Worm (Caenorhabditis elegans) whole organism, L2 larva: ENCODE results near the gene zgpa-1.

Experiments used
- C34F6.9 ChIP-seq: fragments of 150-350 bp; optimal IDR thresholded peaks from 2 replicates; lab custom pipeline; 2014; ENCODE audit warnings: missing biosample characterization, missing genetic modification characterization
- F13H6.1 ChIP-seq: sonication (generic microtip); optimal IDR thresholded peaks from 2 replicates; lab custom pipeline; 2016; ENCODE audit warnings: missing genetic modification characterization, missing compliant biosample characterization
- R02D3.7 ChIP-seq: fragments of 150-350 bp; optimal IDR thresholded peaks from 2 replicates; lab custom pipeline; 2014; ENCODE audit warnings: missing biosample characterization, missing genetic modification characterization
- ZK546.5 ChIP-seq: sonication (generic microtip); optimal IDR thresholded peaks from 2 replicates; lab custom pipeline; 2017; ENCODE audit warnings: missing biosample characterization, missing genetic modification characterization
- alr-1 ChIP-seq: fragments of 150-350 bp; optimal IDR thresholded peaks from 2 replicates; lab custom pipeline; 2014; ENCODE audit warnings: missing biosample characterization, missing genetic modification characterization
- blmp-1 ChIP-seq: sonication (generic microtip); optimal IDR thresholded peaks from 2 replicates; lab custom pipeline; 2017; ENCODE audit warnings: missing genetic modification characterization, mild to moderate bottlenecking, missing compliant biosample characterization, antibody characterized with exemption, moderate library complexity; ENCODE audit not compliant: insufficient read depth
- ceh-82 ChIP-seq: fragments of 150-350 bp; optimal IDR thresholded peaks from 2 replicates; lab custom pipeline; 2014; ENCODE audit warnings: missing biosample characterization, missing genetic modification characterization
- crh-2 ChIP-seq: sonication (generic microtip); optimal IDR thresholded peaks from 2 replicates; lab custom pipeline; 2017; ENCODE audit warnings: missing biosample characterization, missing genetic modification characterization
- dmd-4 ChIP-seq: sonication (generic microtip); optimal IDR thresholded peaks from 2 replicates; lab custom pipeline; 2017; ENCODE audit warnings: missing biosample characterization, missing genetic modification characterization
- egl-27 ChIP-seq: sonication (generic microtip); optimal IDR thresholded peaks from 3 replicates; lab custom pipeline; 2017; ENCODE audit warnings: missing biosample characterization, missing genetic modification reagents, missing genetic modification characterization
- elt-1 ChIP-seq: fragments of 150-350 bp; optimal IDR thresholded peaks from 2 replicates; lab custom pipeline; 2014; ENCODE audit warnings: missing biosample characterization, missing genetic modification characterization
- elt-3 ChIP-seq: sonication (generic microtip); optimal IDR thresholded peaks from 2 replicates; lab custom pipeline; 2017; ENCODE audit warnings: missing biosample characterization, missing genetic modification characterization
- fos-1 ChIP-seq: fragments of 150-350 bp; optimal IDR thresholded peaks from 2 replicates; lab custom pipeline; 2014; ENCODE audit warnings: missing biosample characterization, missing genetic modification characterization
- lin-13 ChIP-seq: fragments of 150-350 bp; optimal IDR thresholded peaks from 2 replicates; lab custom pipeline; 2014; ENCODE audit warnings: missing biosample characterization, missing genetic modification reagents, missing genetic modification characterization
- lsy-2 ChIP-seq, 2 experiments: fragments of 150-350 bp in 1 of 2; sonication (generic microtip) in 1 of 2; optimal IDR thresholded peaks; 2 replicates each; lab custom pipeline; 2014 to 2017; ENCODE audit warnings: missing biosample characterization in 2 of 2, missing genetic modification characterization in 2 of 2
- mab-5 ChIP-seq: fragments of 150-350 bp; optimal IDR thresholded peaks from 2 replicates; lab custom pipeline; 2014; ENCODE audit warnings: missing biosample characterization, missing genetic modification characterization
- nhr-10 ChIP-seq: sonication (generic microtip); optimal IDR thresholded peaks from 2 replicates; lab custom pipeline; 2017; ENCODE audit warnings: missing biosample characterization, missing genetic modification characterization
- nhr-11 ChIP-seq: fragments of 150-350 bp; optimal IDR thresholded peaks from 2 replicates; lab custom pipeline; 2014; ENCODE audit warnings: missing biosample characterization, missing genetic modification characterization
- nhr-12 ChIP-seq: fragments of 150-350 bp; optimal IDR thresholded peaks from 2 replicates; lab custom pipeline; 2014; ENCODE audit warnings: missing biosample characterization, missing genetic modification characterization
- nhr-129 ChIP-seq: fragments of 150-350 bp; optimal IDR thresholded peaks from 2 replicates; lab custom pipeline; 2014; ENCODE audit warnings: missing biosample characterization, missing genetic modification characterization
- nhr-23 ChIP-seq: fragments of 150-350 bp; optimal IDR thresholded peaks from 2 replicates; lab custom pipeline; 2014; ENCODE audit warnings: missing biosample characterization, missing genetic modification reagents, missing genetic modification characterization
- nhr-237 ChIP-seq: fragments of 150-350 bp; optimal IDR thresholded peaks from 2 replicates; lab custom pipeline; 2014; ENCODE audit warnings: missing biosample characterization, missing genetic modification characterization
- nhr-25 ChIP-seq: fragments of 150-350 bp; sonication (generic microtip); optimal IDR thresholded peaks from 3 replicates; lab custom pipeline; 2014; ENCODE audit warnings: missing biosample characterization, missing genetic modification characterization
- nhr-6 ChIP-seq: fragments of 150-350 bp; optimal IDR thresholded peaks from 2 replicates; lab custom pipeline; 2014; ENCODE audit warnings: missing biosample characterization, missing genetic modification characterization
- nhr-77 ChIP-seq: fragments of 150-350 bp; optimal IDR thresholded peaks from 2 replicates; lab custom pipeline; 2014; ENCODE audit warnings: missing biosample characterization, missing genetic modification characterization
- peb-1 ChIP-seq: fragments of 150-350 bp; optimal IDR thresholded peaks from 2 replicates; lab custom pipeline; 2014; ENCODE audit warnings: missing biosample characterization, missing genetic modification characterization
- skn-1 ChIP-seq: sonication (generic microtip); optimal IDR thresholded peaks from 2 replicates; lab custom pipeline; 2017; ENCODE audit warnings: missing biosample characterization, missing genetic modification characterization
- sma-3 ChIP-seq: sonication (generic microtip); optimal IDR thresholded peaks from 2 replicates; lab custom pipeline; 2016; ENCODE audit warnings: missing genetic modification reagents, missing genetic modification characterization, missing compliant biosample characterization
- sma-9 ChIP-seq, 2 experiments: fragments of 150-350 bp in 1 of 2; sonication (generic microtip) in 1 of 2; optimal IDR thresholded peaks; 2 replicates each; lab custom pipeline; 2014 to 2016; ENCODE audit warnings: missing genetic modification characterization in 2 of 2, mild to moderate bottlenecking in 1 of 2, missing biosample characterization in 1 of 2, missing compliant biosample characterization in 1 of 2, missing genetic modification reagents in 1 of 2, moderate library complexity in 1 of 2
- snpc-4 ChIP-seq: fragments of 150-350 bp; optimal IDR thresholded peaks from 2 replicates; lab custom pipeline; 2014; ENCODE audit warnings: missing biosample characterization, missing genetic modification characterization
- unc-39 ChIP-seq: fragments of 150-350 bp; optimal IDR thresholded peaks from 2 replicates; lab custom pipeline; 2014; ENCODE audit warnings: missing biosample characterization, missing genetic modification characterization
- unc-55 ChIP-seq: fragments of 150-350 bp; sonication (generic microtip); optimal IDR thresholded peaks from 3 replicates; lab custom pipeline; 2014; ENCODE audit warnings: missing biosample characterization, missing genetic modification reagents, missing genetic modification characterization
- zag-1 ChIP-seq: fragments of 150-350 bp; optimal IDR thresholded peaks from 2 replicates; lab custom pipeline; 2014; ENCODE audit warnings: missing biosample characterization, missing genetic modification characterization
- ztf-1 ChIP-seq: fragments of 200-800 bp; sonication (Bioruptor generic); conservative IDR thresholded peaks from 2 replicates; pipeline ENCODE4 v1.3.6; 2022; ENCODE audit warnings: missing genetic modification characterization, missing compliant biosample characterization
- ztf-11 ChIP-seq: sonication (generic microtip); optimal IDR thresholded peaks from 2 replicates; lab custom pipeline; 2017; ENCODE audit warnings: missing biosample characterization, missing genetic modification characterization
- ztf-4 ChIP-seq: fragments of 150-350 bp; optimal IDR thresholded peaks from 2 replicates; lab custom pipeline; 2014; ENCODE audit warnings: missing biosample characterization, missing genetic modification characterization

zgpa-1 gene

DNA sequence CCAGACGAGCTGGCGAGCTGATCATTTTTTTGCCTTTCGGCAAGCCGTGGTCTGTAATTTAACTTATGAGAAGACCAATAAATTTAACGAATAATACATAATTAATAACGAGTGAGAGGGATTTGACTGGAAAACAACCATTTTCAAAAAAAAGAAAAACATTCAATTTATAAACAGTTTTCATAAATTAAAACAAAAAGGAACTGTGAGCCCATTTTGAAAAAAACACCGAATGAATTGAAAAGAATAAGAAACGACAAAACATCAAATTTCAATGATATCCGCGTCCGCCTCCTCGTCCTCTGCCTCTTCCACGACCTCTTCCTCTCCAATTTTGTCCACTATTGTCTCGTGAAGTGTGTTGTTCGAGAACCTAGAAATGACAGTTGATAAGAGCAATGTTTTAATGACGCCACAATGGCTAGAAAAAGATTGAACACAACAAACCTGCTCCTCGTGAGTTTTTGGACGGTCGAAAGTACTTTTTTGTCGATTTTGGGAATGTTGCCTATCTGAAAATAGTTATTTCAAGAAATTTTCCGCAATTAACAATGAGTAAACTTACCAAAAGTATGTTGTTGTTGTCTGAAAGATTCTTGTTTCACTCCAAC lies 28.7 kb downstream of the zgpa-1 start, which contains the start of gene tag-321:
TSS of gene tag-321 (minus strand) at position 51 of the 611 bp plus-strand sequence.
- TF ChIP-seq nhr-12 (no peak), unc-39 (tag; lab: Kevin White, UChicago) (no peak), nhr-129 (no peak), nhr-25 (no peak), fos-1 (peak; percentile 26), lin-13 (GFP tag; lab: Kevin White, UChicago) (no peak), egl-27 (tag; lab: Kevin White, UChicago) (no peak), nhr-10 (tag; lab: Kevin White, UChicago) (no peak), elt-1 (no peak), sma-9 (GFP tag; optimal IDR thresholded peaks at IDR 0.05; lab: Kevin White, UChicago) (peak; percentile 18), sma-9 (tag; optimal IDR thresholded peaks at IDR 0.05; lab: Kevin White, UChicago) (no peak)

DNA sequence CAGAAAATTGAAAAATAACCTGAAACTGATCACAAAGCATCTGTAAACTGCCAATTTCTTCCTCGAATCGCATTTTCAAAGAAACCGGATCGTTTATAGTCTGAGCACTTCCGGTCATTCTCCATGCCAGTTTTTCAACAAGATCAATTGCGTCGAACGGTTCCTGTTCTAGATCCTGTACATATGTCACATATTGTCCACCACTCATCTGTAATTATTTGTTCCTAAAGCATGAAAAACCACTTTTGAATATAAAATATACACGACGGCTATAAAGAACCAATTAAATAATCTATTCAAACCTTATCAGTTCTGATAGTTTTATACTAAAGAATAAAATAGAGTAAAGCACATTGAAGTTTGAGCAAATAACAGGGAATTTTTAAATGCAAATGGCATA lies 30.3 kb downstream of the zgpa-1 start, which contains the start of gene sec-10:
TSS of gene sec-10 (minus strand) at position 208 of the 400 bp plus-strand sequence.
- TF ChIP-seq fos-1 (peak; percentile 17), nhr-12 (no peak), nhr-25 (no peak)
- TF ChIP-seq, all 48 proteins: peak for 1

DNA sequence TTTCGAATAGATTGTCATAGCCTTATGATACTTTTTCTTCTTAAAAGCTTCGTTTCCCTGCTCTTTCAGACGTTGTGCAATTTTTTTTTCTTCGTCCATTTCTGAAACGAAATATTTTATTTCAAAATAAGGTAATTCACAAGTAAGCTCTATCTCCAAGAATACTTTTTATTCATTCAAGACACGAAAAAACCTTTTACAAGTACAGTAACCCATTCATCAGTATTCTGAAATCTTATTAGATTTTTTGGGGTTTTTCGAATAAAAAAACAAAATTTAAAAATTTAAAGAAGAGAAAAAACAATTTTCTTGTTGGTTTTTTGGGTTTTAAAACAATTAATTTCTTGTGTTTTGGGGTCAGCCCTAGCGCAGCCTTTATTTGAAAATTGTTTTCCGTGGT lies 33.7 kb downstream of the zgpa-1 start, which contains the start of gene rpap-3:
TSS of gene rpap-3 (minus strand) at position 101 of the 400 bp plus-strand sequence.
- no peak for TF ChIP-seq elt-1
- TF ChIP-seq nhr-237 (tag; lab: Kevin White, UChicago): no peak
- no peak for TF ChIP-seq R02D3.7 (tag; lab: Kevin White, UChicago)
- no peak for TF ChIP-seq zag-1 (tag; lab: Kevin White, UChicago)
- TF ChIP-seq ztf-4: no peak
- TF ChIP-seq nhr-77: no peak
- no peak for TF ChIP-seq ceh-82 (tag; lab: Kevin White, UChicago)
- TF ChIP-seq unc-55: no peak
- no peak for TF ChIP-seq mab-5 (tag; lab: Kevin White, UChicago)
- no peak for TF ChIP-seq dmd-4
- TF ChIP-seq crh-2: no peak
- no peak for TF ChIP-seq nhr-6 (tag; lab: Kevin White, UChicago)
- no peak for TF ChIP-seq lin-13 (GFP tag; lab: Kevin White, UChicago)
- no peak for TF ChIP-seq alr-1 (tag; lab: Kevin White, UChicago)
- TF ChIP-seq nhr-10 (tag; lab: Kevin White, UChicago): no peak
- no peak for TF ChIP-seq F13H6.1 (tag; lab: Kevin White, UChicago)
- TF ChIP-seq unc-39 (tag; lab: Kevin White, UChicago): no peak
- TF ChIP-seq C34F6.9 (tag; lab: Kevin White, UChicago): no peak
- TF ChIP-seq skn-1 (tag; lab: Kevin White, UChicago): no peak
- TF ChIP-seq, all 48 proteins: peak for 0

DNA sequence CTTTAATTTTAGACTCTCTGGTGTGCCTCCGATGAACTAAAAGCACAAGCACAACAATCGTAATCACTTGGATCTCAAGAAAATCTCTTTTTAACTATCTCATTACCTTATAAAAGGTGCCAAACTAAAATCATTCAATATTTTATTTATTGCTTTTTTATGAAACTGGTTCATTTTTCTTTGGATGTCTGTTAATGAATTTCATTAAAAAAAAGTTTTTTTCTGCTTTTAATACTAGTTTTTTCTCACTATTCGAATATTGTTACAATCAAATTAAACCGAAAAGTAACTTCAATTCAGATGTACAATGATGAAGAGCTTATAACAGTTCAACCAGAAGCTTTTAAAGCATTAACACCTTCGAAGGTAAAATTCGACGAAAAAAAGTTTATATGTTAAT lies 36.9 kb downstream of the zgpa-1 start, which contains the start of gene swd-2.1:
TSS of gene swd-2.1 (plus strand) at position 301 of the 400 bp plus-strand sequence.
- no peak for TF ChIP-seq unc-39 (tag; lab: Kevin White, UChicago)

DNA sequence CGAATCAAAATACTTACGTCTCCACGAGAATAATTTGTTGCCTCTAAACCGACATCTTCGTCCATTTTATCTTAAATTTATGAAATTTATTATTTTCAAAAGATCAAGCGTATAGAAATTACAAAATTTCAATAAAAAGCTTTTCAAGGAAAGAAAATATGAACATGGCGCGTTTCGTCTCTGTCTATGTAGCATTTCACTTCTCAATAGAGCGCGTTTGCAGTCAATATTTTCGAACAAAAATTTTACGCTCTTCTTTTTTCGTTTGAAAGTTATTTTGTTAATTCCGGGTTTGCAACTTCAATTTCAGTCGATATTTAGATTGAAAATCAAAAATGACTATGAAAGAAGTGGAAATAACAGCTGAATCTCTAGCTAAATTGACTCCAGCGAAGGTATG lies 38.4 kb downstream of the zgpa-1 start, which contains the start of the genes hcf-1 and swd-2.2:
TSS of gene hcf-1 (minus strand) at position 70 of the 400 bp plus-strand sequence.
TSS of gene swd-2.2 (plus strand) at position 206 of the 400 bp plus-strand sequence.
- TF ChIP-seq nhr-11: no peak
- peak in 1 of 2 experiments; percentile 63 for TF ChIP-seq lsy-2 (tag; optimal IDR thresholded peaks at IDR 0.05; lab: Kevin White, UChicago)
- no peak for TF ChIP-seq mab-5 (tag; lab: Kevin White, UChicago)
- TF ChIP-seq snpc-4 (tag; lab: Kevin White, UChicago): no peak
- TF ChIP-seq crh-2: peak; percentile 17
- peak; percentile 73 for TF ChIP-seq C34F6.9 (tag; lab: Kevin White, UChicago)
- TF ChIP-seq ZK546.5: no peak
- TF ChIP-seq elt-3 (tag; lab: Kevin White, UChicago): no peak
- TF ChIP-seq nhr-129: peak; percentile 4
- no peak for TF ChIP-seq dmd-4
- TF ChIP-seq ztf-11 (tag; lab: Kevin White, UChicago): no peak
- TF ChIP-seq unc-55: peak; percentile 67
- TF ChIP-seq nhr-12: no peak
- TF ChIP-seq ztf-1 (GFP tag; lab: Robert Waterston, UW): no peak
- TF ChIP-seq, all 48 proteins: peak for 5

DNA sequence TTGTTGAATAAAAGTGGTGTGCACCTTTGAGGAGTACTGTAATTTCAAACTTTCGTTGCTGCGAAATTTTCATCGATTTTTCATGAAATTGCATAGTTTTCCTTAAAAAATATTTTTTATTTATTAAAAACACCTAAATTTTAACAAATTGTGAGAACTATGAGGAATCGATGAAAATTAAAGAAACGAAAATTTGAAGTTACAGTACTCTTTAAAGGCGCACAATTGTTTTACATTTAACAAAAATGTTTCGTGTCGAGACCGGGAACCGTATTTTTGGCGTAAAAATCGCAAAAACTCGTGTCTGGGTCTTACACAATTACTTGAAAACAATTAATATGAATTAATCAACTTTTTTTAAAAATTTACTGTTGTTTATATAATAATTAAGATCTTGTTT lies 42.4 kb downstream of the zgpa-1 start, which contains the start of gene rdl-1:
TSS of gene rdl-1 (minus strand) at position 101 of the 400 bp plus-strand sequence.
- no peak for TF ChIP-seq nhr-23 (tag; lab: Kevin White, UChicago)
- no peak for TF ChIP-seq mab-5 (tag; lab: Kevin White, UChicago)
- TF ChIP-seq peb-1 (tag; lab: Kevin White, UChicago): no peak
- no peak for TF ChIP-seq blmp-1 (tag; lab: Kevin White, UChicago)
- no peak for TF ChIP-seq sma-3
